Fruit fly (Drosophila melanogaster) whole organism, adult: ENCODE results near the gene Smox.

Source experiments
- CG12768 ChIP-seq: fragments of 200-800 bp; sonication (Bioruptor generic); optimal IDR thresholded peaks from 2 replicates; lab custom pipeline; 2017; ENCODE audit warnings: missing biosample characterization, missing genetic modification characterization, mild to moderate bottlenecking, moderate library complexity, missing genetic modification reagents
- CG5204 ChIP-seq: fragments of 200-800 bp; sonication (Bioruptor generic); optimal IDR thresholded peaks from 2 replicates; lab custom pipeline; 2016; ENCODE audit warnings: missing biosample characterization, missing genetic modification characterization
- Crg-1 ChIP-seq: fragments of 200-800 bp; sonication (Bioruptor generic); optimal IDR thresholded peaks from 2 replicates; lab custom pipeline; 2016; ENCODE audit warnings: missing biosample characterization, missing genetic modification characterization
- Hr96 ChIP-seq: fragments of 200-800 bp; sonication (Bioruptor generic); optimal IDR thresholded peaks from 2 replicates; lab custom pipeline; 2016; ENCODE audit warnings: missing biosample characterization, missing genetic modification characterization
- Mnt ChIP-seq: fragments of 200-800 bp; sonication (Bioruptor generic); optimal IDR thresholded peaks from 2 replicates; lab custom pipeline; 2016; ENCODE audit warnings: missing biosample characterization, mild to moderate bottlenecking, missing genetic modification characterization
- bab1 ChIP-seq: fragments of 200-800 bp; sonication (Bioruptor generic); optimal IDR thresholded peaks from 3 replicates; lab custom pipeline; 2019; ENCODE audit warnings: missing biosample characterization, mild to moderate bottlenecking, missing genetic modification characterization, moderate library complexity
- cic ChIP-seq: fragments of 200-800 bp; sonication (Bioruptor generic); optimal IDR thresholded peaks from 2 replicates; lab custom pipeline; 2017; ENCODE audit warnings: missing biosample characterization, mild to moderate bottlenecking, missing genetic modification characterization, moderate library complexity
- kay ChIP-seq: fragments of 200-800 bp; sonication (Bioruptor generic); peaks from one replicate; lab custom pipeline; 2016; ENCODE audit warnings: missing biosample characterization, missing genetic modification characterization, borderline replicate concordance
- ovo ChIP-seq: fragments of 200-800 bp; sonication (Bioruptor generic); optimal IDR thresholded peaks from 2 replicates; lab custom pipeline; 2016; ENCODE audit warnings: missing biosample characterization, missing genetic modification characterization
- pad ChIP-seq: fragments of 200-800 bp; sonication (Bioruptor generic); optimal IDR thresholded peaks from 3 replicates; lab custom pipeline; 2017; ENCODE audit warnings: missing biosample characterization, missing genetic modification characterization, mild to moderate bottlenecking, moderate library complexity, missing genetic modification reagents
- toe ChIP-seq: fragments of 200-800 bp; sonication (Bioruptor generic); optimal IDR thresholded peaks from 2 replicates; lab custom pipeline; 2016; ENCODE audit warnings: missing biosample characterization, missing genetic modification characterization

DNA sequence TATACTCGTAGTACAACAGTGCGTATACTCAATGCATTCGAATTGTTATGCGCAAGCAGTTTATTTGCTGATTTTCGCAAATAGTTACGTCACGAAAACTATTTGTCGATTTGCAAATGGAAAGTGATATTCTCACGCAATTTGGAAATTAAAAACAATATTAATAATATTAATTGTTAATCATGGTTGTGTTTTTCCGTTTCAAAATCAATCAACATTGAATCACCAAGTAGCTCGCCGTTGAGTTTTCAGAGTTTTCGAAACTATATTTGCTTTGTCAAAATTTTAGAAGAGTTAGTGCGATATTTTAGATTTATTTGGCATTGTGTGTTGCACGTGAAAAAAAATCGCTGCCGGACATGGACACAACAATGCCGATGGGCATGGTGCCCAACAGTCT lies 17.7 kb upstream of the Smox start, which contains the start of gene CG15337:
- TF ChIP-seq pad (GFP tag; lab: Kevin White, UChicago) (no peak), CG12768 (no peak), kay (GFP tag; lab: Kevin White, UChicago) (no peak), ovo (GFP tag; lab: Kevin White, UChicago) (no peak), CG5204 (GFP tag; lab: Kevin White, UChicago) (no peak), Mnt (GFP tag; lab: Kevin White, UChicago) (no peak), Crg-1 (GFP tag; lab: Kevin White, UChicago) (no peak), Hr96 (GFP tag; lab: Kevin White, UChicago) (no peak), cic (no peak), toe (no peak), bab1 (GFP tag; lab: Kevin White, UChicago) (no peak)
